Worm (Caenorhabditis elegans): Measurements from ENCODE around the gene swip-10.

swip-10 gene

DNA sequence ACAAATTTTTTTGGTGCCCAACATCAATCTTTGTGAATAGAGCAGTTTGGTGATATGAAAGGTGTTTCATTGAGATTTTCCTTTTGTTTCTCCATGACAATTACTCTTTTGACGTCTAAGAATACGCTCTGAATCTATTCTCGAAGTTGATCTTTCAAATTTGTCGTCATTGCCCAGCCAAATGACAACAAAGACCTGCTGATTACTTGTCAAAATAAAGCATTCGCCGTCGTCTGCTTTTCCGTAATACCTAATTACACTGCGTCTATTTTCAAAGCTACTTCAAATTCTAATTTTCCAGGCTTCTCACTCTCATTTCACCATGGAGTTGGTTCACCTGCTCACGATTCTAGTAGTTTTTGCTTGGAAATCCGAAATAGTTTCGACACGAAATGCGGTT lies 12.8 kb downstream of the swip-10 start, which contains the start of gene F53B1.3:
Gene F53B1.3, plus strand, starts transcription at position 301 of the 400 bp plus-strand sequence.
- TF ChIP-seq hnd-1 (tag; optimal IDR thresholded peaks at IDR 0.05) (no peak), ama-1 (optimal IDR thresholded peaks at IDR 0.05) (no peak), ets-7 (tag; optimal IDR thresholded peaks at IDR 0.05) (no peak), flt-1 (GFP tag; IDR thresholded peaks at IDR 0.05) (no peak), tra-4 (tag; optimal IDR thresholded peaks at IDR 0.05) (no peak), tbx-37 (GFP tag; conservative IDR thresholded peaks at IDR 0.05) (no peak), sea-1 (GFP tag; conservative IDR thresholded peaks at IDR 0.05) (no peak), tbx-11 (GFP tag; IDR thresholded peaks at IDR 0.05) (no peak), hmg-4 (GFP tag; optimal IDR thresholded peaks at IDR 0.05) (no peak)

DNA sequence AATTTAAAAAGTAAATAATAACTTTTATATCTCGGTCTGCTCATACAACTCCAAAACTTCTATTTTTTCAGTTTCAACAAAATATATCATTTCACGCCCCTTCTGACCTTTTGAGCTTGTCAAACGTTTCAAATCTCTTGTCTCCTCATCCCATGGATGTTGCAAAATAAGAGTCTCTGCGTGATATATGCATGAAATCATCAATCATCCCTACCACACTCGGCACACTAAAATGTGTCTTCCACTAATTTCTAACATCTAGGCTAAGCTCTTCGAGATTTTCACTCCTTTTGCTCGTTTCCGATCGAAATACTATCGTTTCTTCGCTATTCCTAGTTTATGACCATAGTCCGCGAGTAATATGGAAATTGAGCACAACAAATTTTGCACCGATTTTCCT lies 19.1 kb downstream of the swip-10 start:
- TF ChIP-seq B0310.2 (tag; optimal IDR thresholded peaks at IDR 0.05) (no peak), tra-4 (tag; optimal IDR thresholded peaks at IDR 0.05) (no peak), pes-1 (GFP tag; IDR thresholded peaks at IDR 0.05) (no peak), sea-1 (GFP tag; conservative IDR thresholded peaks at IDR 0.05) (no peak), ets-7 (tag; optimal IDR thresholded peaks at IDR 0.05) (no peak), hmg-4 (GFP tag; optimal IDR thresholded peaks at IDR 0.05) (no peak), hmbx-1 (tag; optimal IDR thresholded peaks at IDR 0.05) (no peak), flt-1 (GFP tag; IDR thresholded peaks at IDR 0.05) (no peak), ama-1 (optimal IDR thresholded peaks at IDR 0.05) (no peak)

DNA sequence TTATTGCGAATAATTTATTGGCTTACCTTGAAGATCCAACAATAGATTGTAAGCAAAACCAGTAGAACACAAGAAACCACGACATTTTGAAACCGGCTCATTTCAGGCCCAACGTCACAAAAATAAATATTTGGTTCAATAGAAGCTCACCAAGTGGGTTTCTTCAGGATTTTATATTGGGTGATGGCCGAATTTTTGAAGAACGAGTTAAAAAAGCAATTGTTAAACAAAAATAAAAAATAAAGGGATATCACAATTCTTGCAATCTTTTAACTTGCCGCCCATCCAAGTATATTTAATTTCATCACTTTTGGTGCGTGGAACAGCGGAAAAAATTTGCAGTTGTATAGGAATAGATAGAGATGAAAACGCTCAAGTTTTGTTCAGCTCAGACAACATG lies 21.3 kb downstream of the swip-10 start, which contains the start of gene T21D9.2:
Gene T21D9.2, minus strand, starts transcription at position 101 of the 400 bp plus-strand sequence.
- TF ChIP-seq ceh-13 (GFP tag; optimal IDR thresholded peaks at IDR 0.05) (no peak), tra-4 (tag; optimal IDR thresholded peaks at IDR 0.05) (no peak), scrt-1 (GFP tag; IDR thresholded peaks at IDR 0.05) (no peak), flt-1 (GFP tag; IDR thresholded peaks at IDR 0.05) (no peak), sea-1 (GFP tag; conservative IDR thresholded peaks at IDR 0.05) (no peak), tbx-11 (GFP tag; IDR thresholded peaks at IDR 0.05) (no peak), F13C5.2 (tag; optimal IDR thresholded peaks at IDR 0.05) (no peak)

DNA sequence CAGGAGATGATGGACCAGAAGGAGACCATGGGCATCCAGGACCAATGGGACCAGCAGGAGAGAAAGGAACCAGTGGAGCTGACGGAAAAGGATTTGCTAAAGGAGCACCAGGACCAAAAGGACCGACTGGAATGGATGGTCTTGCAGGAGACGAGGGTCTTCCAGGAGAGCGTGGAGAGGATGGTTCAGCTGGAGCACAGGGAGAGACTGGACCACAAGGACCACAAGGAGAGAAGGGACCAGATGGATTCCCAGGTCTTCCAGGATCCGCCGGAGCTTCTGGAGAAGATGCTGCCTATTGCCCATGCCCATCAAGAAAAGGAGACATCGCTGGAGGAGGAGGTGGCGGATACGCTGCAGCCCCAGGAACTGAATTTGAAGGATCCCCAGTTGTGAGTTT lies 24.0 kb downstream of the swip-10 start:
- TF ChIP-seq tra-4 (tag; optimal IDR thresholded peaks at IDR 0.05), result no peak

DNA sequence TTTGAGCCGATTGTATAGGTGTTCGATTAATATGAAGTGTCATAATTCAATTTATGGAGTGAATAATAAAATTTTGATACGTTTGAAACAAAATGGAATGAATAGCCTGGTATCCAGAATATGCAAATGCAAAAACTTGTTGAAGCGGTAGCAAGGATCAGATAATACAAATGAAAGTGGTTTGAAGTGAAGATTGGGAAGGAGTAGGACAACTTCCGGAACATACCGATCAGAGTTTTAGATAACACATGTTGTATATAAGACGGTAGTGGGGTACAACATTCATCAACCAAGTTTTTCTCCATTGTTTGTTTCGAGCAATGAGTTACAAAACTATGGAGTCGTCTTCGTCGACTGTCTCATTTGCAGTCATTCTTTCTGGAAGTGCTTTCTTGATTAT lies 24.9 kb downstream of the swip-10 start, which contains the start of gene col-164:
Gene col-164, plus strand, starts transcription at position 301 of the 400 bp plus-strand sequence.
- TF ChIP-seq hmg-4 (GFP tag; optimal IDR thresholded peaks at IDR 0.05) (no peak), scrt-1 (GFP tag; IDR thresholded peaks at IDR 0.05) (no peak), ets-7 (tag; optimal IDR thresholded peaks at IDR 0.05) (no peak)

DNA sequence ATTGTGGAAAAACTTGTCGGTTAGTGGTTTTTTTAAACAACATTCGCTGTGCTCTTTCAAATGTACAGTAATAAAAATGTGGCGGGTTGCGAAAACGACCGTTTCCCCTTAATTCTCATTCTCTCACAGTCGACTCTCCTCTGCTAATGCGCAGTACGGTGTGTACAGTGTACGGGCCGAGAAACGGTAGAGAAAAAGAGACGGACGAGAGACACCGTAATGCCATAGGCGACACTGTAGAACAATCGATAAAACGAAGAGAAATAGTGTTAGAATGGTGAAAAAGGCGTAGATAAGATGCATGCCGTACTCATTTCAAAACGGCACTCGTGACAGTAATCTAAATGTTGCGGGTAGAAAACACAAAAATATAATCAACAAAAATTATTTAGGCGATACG lies 27.6 kb downstream of the swip-10 start:
- no peak for TF ChIP-seq tbx-37 (GFP tag; conservative IDR thresholded peaks at IDR 0.05)
- no peak for TF ChIP-seq hmg-4 (GFP tag; optimal IDR thresholded peaks at IDR 0.05)
- no peak for TF ChIP-seq tbx-11 (GFP tag; IDR thresholded peaks at IDR 0.05)
- no peak for TF ChIP-seq ama-1 (optimal IDR thresholded peaks at IDR 0.05)
- TF ChIP-seq aly-1 (tag; optimal IDR thresholded peaks at IDR 0.05), result no peak

DNA sequence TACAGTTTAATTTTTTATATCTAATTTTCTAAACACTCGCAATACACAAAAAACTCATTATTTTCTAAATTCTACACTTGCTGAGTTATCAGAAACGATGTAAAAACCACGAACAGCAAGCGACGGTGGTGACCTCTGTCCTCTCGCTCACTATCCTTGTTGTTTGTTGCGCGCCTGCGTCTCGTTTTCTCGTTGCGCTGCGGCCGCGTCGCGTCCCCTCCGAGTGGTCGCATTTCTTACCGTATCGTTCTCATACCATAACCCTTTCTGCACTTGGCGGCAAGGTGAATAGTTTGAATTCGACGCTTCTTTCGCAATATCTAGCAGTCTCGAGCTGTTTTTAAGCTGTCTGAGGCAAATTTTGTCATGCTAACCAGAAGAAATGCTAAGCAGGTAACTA lies 28.6 kb downstream of the swip-10 start, which contains the start of gene lsy-2:
Gene lsy-2, plus strand, starts transcription at position 271 of the 400 bp plus-strand sequence.
- TF ChIP-seq ets-7 (tag; optimal IDR thresholded peaks at IDR 0.05) (no peak), B0310.2 (tag; optimal IDR thresholded peaks at IDR 0.05) (no peak), tbx-37 (GFP tag; conservative IDR thresholded peaks at IDR 0.05) (no peak), scrt-1 (GFP tag; IDR thresholded peaks at IDR 0.05) (no peak), tra-4 (tag; optimal IDR thresholded peaks at IDR 0.05) (no peak), hnd-1 (tag; optimal IDR thresholded peaks at IDR 0.05) (no peak), sea-1 (GFP tag; conservative IDR thresholded peaks at IDR 0.05) (no peak), hmg-4 (GFP tag; optimal IDR thresholded peaks at IDR 0.05) (no peak), aly-1 (tag; optimal IDR thresholded peaks at IDR 0.05) (no peak), hmbx-1 (tag; optimal IDR thresholded peaks at IDR 0.05) (no peak), pes-1 (GFP tag; IDR thresholded peaks at IDR 0.05) (no peak)

DNA sequence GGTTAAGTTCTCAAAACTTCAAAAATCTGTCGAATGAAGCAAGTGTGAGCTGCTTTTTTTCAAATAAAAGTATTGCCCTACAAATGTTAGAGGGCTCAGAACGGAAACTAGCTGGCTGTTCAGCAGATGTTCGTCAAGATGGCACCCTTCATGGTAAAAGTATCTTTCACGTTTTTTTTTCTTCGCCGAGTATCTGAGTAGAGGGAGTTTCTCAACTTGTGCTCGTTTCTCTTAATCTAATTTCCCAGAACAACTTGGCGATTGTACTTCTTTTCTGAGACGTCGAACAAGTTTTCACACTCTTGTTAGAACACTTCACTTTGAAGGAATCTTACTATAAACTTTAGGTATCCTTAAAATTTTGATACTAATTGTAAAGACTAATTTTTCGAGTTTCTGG lies 30.3 kb downstream of the swip-10 start:
- TF ChIP-seq tbx-11 (GFP tag; IDR thresholded peaks at IDR 0.05) (no peak), hmbx-1 (tag; optimal IDR thresholded peaks at IDR 0.05) (no peak), sea-1 (GFP tag; conservative IDR thresholded peaks at IDR 0.05) (no peak), B0310.2 (tag; optimal IDR thresholded peaks at IDR 0.05) (no peak), ets-7 (tag; optimal IDR thresholded peaks at IDR 0.05) (no peak), tra-4 (tag; optimal IDR thresholded peaks at IDR 0.05) (no peak), pes-1 (GFP tag; IDR thresholded peaks at IDR 0.05) (no peak), hmg-4 (GFP tag; optimal IDR thresholded peaks at IDR 0.05) (no peak), flt-1 (GFP tag; IDR thresholded peaks at IDR 0.05) (no peak), ama-1 (optimal IDR thresholded peaks at IDR 0.05) (no peak), hnd-1 (tag; optimal IDR thresholded peaks at IDR 0.05) (no peak), ceh-13 (GFP tag; optimal IDR thresholded peaks at IDR 0.05) (no peak), tbx-37 (GFP tag; conservative IDR thresholded peaks at IDR 0.05) (no peak), scrt-1 (GFP tag; IDR thresholded peaks at IDR 0.05) (no peak), F13C5.2 (tag; optimal IDR thresholded peaks at IDR 0.05) (no peak), aly-1 (tag; optimal IDR thresholded peaks at IDR 0.05) (no peak), ceh-36 (tag; optimal IDR thresholded peaks at IDR 0.05) (no peak)

DNA sequence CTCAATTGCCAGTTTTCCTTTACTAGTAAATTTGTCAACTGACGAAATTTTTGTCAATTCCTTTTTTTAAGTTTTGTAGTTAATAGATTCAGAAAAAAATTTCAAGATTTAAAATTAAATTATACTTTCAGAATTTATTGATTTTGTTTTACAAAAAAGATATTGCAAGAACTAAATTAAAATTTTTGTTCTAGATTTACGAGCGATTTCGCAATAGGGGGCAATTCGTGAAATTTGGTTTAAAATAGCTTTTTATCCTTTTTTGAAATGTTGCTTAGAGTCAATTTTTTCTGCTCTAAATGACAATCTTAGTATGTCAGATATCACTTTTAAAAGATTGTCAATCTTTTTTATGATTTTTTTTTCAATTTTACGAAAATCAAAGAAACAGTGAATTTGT lies 32.6 kb downstream of the swip-10 start:
- TF ChIP-seq tra-4 (tag; optimal IDR thresholded peaks at IDR 0.05), result no peak
- TF ChIP-seq tbx-11 (GFP tag; IDR thresholded peaks at IDR 0.05), result no peak
- TF ChIP-seq hmg-4 (GFP tag; optimal IDR thresholded peaks at IDR 0.05), result no peak
- no peak for TF ChIP-seq ceh-13 (GFP tag; optimal IDR thresholded peaks at IDR 0.05)
- TF ChIP-seq ets-7 (tag; optimal IDR thresholded peaks at IDR 0.05), result no peak
- TF ChIP-seq F13C5.2 (tag; optimal IDR thresholded peaks at IDR 0.05), result no peak
- no peak for TF ChIP-seq sea-1 (GFP tag; conservative IDR thresholded peaks at IDR 0.05)
- TF ChIP-seq hnd-1 (tag; optimal IDR thresholded peaks at IDR 0.05), result no peak
- no peak for TF ChIP-seq ceh-36 (tag; optimal IDR thresholded peaks at IDR 0.05)
- TF ChIP-seq aly-1 (tag; optimal IDR thresholded peaks at IDR 0.05), result no peak
- no peak for TF ChIP-seq flt-1 (GFP tag; IDR thresholded peaks at IDR 0.05)
- no peak for TF ChIP-seq pes-1 (GFP tag; IDR thresholded peaks at IDR 0.05)
- no peak for TF ChIP-seq scrt-1 (GFP tag; IDR thresholded peaks at IDR 0.05)
- no peak for TF ChIP-seq B0310.2 (tag; optimal IDR thresholded peaks at IDR 0.05)
- no peak for TF ChIP-seq tbx-37 (GFP tag; conservative IDR thresholded peaks at IDR 0.05)
- no peak for TF ChIP-seq hmbx-1 (tag; optimal IDR thresholded peaks at IDR 0.05)
- no peak for TF ChIP-seq ama-1 (optimal IDR thresholded peaks at IDR 0.05)
